Worm (Caenorhabditis elegans): ENCODE measurements around the gene col-165.

col-165 gene

DNA sequence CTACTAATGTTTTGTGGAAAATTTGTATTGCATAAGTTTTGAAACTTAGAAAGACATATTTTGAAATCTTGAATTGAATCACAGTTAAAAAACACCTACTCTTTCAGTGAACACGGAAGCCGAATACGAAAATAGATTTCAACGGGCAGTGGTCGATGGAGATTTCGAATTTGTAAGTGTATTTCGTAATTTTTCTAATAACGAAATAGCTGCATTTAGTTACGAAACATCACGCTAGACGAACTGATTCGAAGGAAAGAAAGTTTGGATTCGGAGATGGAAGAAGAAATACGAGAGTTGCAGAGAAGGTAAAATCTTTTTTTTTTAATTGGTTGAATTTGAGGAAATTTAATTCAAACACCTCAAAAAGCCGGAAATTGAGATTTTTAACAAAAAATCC lies 10.7 kb upstream of the col-165 start:
- TF ChIP-seq nhr-67 (tag; optimal IDR thresholded peaks at IDR 0.05) (no peak), nhr-11 (tag; optimal IDR thresholded peaks at IDR 0.05) (no peak), ceh-16 (tag; optimal IDR thresholded peaks at IDR 0.05) (no peak), egl-5 (tag; optimal IDR thresholded peaks at IDR 0.05) (no peak), nhr-28 (tag; optimal IDR thresholded peaks at IDR 0.05) (no peak), ceh-28 (tag; optimal IDR thresholded peaks at IDR 0.05) (no peak), ama-1 (optimal IDR thresholded peaks at IDR 0.05) (no peak), elt-2 (tag; optimal IDR thresholded peaks at IDR 0.05) (no peak), ZK546.5 (tag; optimal IDR thresholded peaks at IDR 0.05) (no peak), nhr-77 (tag; optimal IDR thresholded peaks at IDR 0.05) (no peak), nhr-23 (tag; optimal IDR thresholded peaks at IDR 0.05) (no peak), fos-1 (tag; optimal IDR thresholded peaks at IDR 0.05) (no peak), nfya-1 (tag; optimal IDR thresholded peaks at IDR 0.05; ENCODE audit: insufficient read depth) (no peak), snpc-4 (tag; optimal IDR thresholded peaks at IDR 0.05) (no peak)

DNA sequence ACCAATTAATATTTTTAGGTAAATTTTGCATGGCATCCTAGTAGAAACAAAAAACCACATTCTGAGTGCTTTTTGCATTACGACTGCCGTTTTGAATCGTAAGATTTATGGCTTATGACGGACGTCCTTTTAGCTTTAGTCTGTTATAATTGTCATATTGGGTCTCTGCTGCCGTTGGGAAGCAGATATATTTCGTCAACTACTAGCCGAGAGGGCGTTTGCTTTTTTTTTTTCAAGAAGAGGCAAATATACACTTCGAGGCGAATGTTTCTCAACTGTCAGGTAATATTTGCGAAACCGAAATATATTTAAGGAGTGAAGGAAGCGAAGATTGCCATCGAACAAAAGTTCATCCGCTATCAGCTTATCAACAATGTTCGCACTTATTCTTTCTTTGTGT lies 9.5 kb upstream of the col-165 start, which contains the start of gene F14H12.3:
F14H12.3 (plus strand) TSS at position 301 of the 400 bp plus-strand sequence.
- TF ChIP-seq skn-1 (tag; optimal IDR thresholded peaks at IDR 0.05) (no peak), ceh-28 (tag; optimal IDR thresholded peaks at IDR 0.05) (no peak), nhr-237 (tag; optimal IDR thresholded peaks at IDR 0.05) (no peak), ceh-9 (tag; optimal IDR thresholded peaks at IDR 0.05) (no peak), lin-15B (tag; optimal IDR thresholded peaks at IDR 0.05) (no peak), sea-2 (GFP tag; optimal IDR thresholded peaks at IDR 0.05) (no peak), nhr-67 (tag; optimal IDR thresholded peaks at IDR 0.05) (no peak), eor-1 (tag; optimal IDR thresholded peaks at IDR 0.05) (no peak), fos-1 (tag; optimal IDR thresholded peaks at IDR 0.05) (no peak), aly-2 (tag; optimal IDR thresholded peaks at IDR 0.05) (no peak)

ce11 chrX:4350198-4350597 lies 3.2 kb upstream of the col-165 start, which contains the start of gene F14H12.2:
TSS of gene F14H12.2 (plus strand) at chrX:4350498.
- no peak for TF ChIP-seq unc-62 (GFP tag; optimal IDR thresholded peaks at IDR 0.05)
- TF ChIP-seq tbx-2 (tag; optimal IDR thresholded peaks at IDR 0.05), result no peak
- no peak for TF ChIP-seq ZK546.5 (tag; optimal IDR thresholded peaks at IDR 0.05)
- TF ChIP-seq fos-1 (tag; optimal IDR thresholded peaks at IDR 0.05), result no peak
- TF ChIP-seq ceh-16 (tag; optimal IDR thresholded peaks at IDR 0.05), result no peak
- no peak for TF ChIP-seq nhr-28 (tag; optimal IDR thresholded peaks at IDR 0.05)
- no peak for TF ChIP-seq mdl-1 (tag; optimal IDR thresholded peaks at IDR 0.05)
- TF ChIP-seq sea-2 (GFP tag; optimal IDR thresholded peaks at IDR 0.05), result no peak
- TF ChIP-seq egl-27 (tag; optimal IDR thresholded peaks at IDR 0.05), result no peak
- no peak for TF ChIP-seq ceh-28 (tag; optimal IDR thresholded peaks at IDR 0.05)
- TF ChIP-seq ceh-9 (tag; optimal IDR thresholded peaks at IDR 0.05), result no peak
- TF ChIP-seq pha-4 (tag; optimal IDR thresholded peaks at IDR 0.05), result no peak
- TF ChIP-seq ceh-82 (tag; optimal IDR thresholded peaks at IDR 0.05), result no peak
- no peak for TF ChIP-seq jun-1 (tag; optimal IDR thresholded peaks at IDR 0.05)
- no peak for TF ChIP-seq unc-39 (tag; optimal IDR thresholded peaks at IDR 0.05)
- TF ChIP-seq nhr-76 (tag; optimal IDR thresholded peaks at IDR 0.05), result no peak
- TF ChIP-seq ama-1 (optimal IDR thresholded peaks at IDR 0.05), result no peak
- no peak for TF ChIP-seq fkh-2 (tag; optimal IDR thresholded peaks at IDR 0.05)
- TF ChIP-seq lin-39 (tag; optimal IDR thresholded peaks at IDR 0.05), result no peak

DNA sequence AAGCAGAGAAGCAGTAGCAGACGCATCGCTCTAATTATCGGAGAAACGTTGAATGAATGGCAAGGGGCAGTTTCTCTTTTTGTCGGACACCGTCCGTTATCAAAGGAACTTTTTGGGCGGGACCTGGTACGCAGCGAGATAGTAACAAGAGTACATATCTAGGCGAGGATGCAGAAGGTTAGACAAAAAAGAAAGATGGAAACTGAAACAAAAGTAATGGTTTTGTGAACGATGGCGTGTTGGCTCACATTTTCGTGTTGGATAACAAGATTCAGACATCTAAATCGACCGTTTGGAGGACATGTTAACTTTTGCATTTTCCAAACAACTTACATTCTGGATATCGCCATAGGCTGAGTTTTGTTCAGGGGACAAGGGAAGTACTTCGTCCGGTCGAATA lies 4.0 kb downstream of the col-165 start, which contains the start of gene F14H12.6:
F14H12.6 (minus strand) TSS at position 101 of the 400 bp plus-strand sequence.
- TF ChIP-seq ama-1 (optimal IDR thresholded peaks at IDR 0.05) (no peak), unc-39 (tag; optimal IDR thresholded peaks at IDR 0.05) (no peak), egl-27 (tag; optimal IDR thresholded peaks at IDR 0.05) (no peak), nhr-11 (tag; optimal IDR thresholded peaks at IDR 0.05) (no peak), ceh-16 (tag; optimal IDR thresholded peaks at IDR 0.05) (no peak), ztf-4 (tag; optimal IDR thresholded peaks at IDR 0.05) (no peak), nhr-76 (tag; optimal IDR thresholded peaks at IDR 0.05) (no peak), nhr-43 (tag; optimal IDR thresholded peaks at IDR 0.05; ENCODE audit: poor library complexity, severe bottlenecking) (no peak)

DNA sequence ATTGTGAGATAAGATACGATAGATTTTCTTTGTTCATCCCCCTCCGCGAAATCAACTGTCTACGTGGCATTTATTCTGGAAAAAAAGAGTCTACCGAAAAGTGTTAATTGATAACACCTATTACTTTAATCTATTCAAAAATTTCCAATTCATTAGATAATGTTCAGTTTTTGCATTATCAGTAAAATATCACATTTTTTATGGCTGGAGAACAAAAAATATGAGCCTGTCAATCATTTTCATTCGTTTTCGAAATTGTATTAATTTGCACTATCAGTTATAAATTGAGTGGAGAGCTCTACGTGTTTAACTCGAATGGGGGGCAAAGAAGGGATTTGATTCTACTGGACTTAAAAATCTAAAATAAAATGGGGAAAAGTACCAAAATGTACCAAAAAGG lies 5.6 kb downstream of the col-165 start:
- TF ChIP-seq elt-2 (tag; optimal IDR thresholded peaks at IDR 0.05) (peak; percentile 61), nhr-43 (tag; optimal IDR thresholded peaks at IDR 0.05; ENCODE audit: poor library complexity, severe bottlenecking) (no peak)
